Worm (Caenorhabditis elegans) whole organism, L1 larva: Measurements from ENCODE around the gene piga-1.

Experiments
- alr-1 ChIP-seq: fragments of 200-800 bp; sonication (Bioruptor generic); optimal IDR thresholded peaks from 2 replicates; lab custom pipeline; 2018; ENCODE audit warnings: borderline replicate concordance, mild to moderate bottlenecking, missing genetic modification characterization, missing compliant biosample characterization
- blmp-1 ChIP-seq: fragments of 150-350 bp; optimal IDR thresholded peaks from 2 replicates; lab custom pipeline; 2014; ENCODE audit warnings: missing biosample characterization, missing genetic modification characterization
- fkh-4 ChIP-seq: sonication (generic microtip); optimal IDR thresholded peaks from 2 replicates; lab custom pipeline; 2016; ENCODE audit warnings: missing compliant biosample characterization, missing genetic modification characterization, borderline replicate concordance
- lin-14 ChIP-seq: fragments of 200-800 bp; sonication (Bioruptor generic); optimal IDR thresholded peaks from 2 replicates; lab custom pipeline; 2018; ENCODE audit warnings: mild to moderate bottlenecking, missing genetic modification characterization, moderate library complexity, missing compliant biosample characterization
- nhr-237 ChIP-seq: fragments of 150-350 bp; optimal IDR thresholded peaks from 2 replicates; lab custom pipeline; 2014; ENCODE audit warnings: missing biosample characterization, missing genetic modification characterization
- nhr-28 ChIP-seq: fragments of 150-350 bp; optimal IDR thresholded peaks from 2 replicates; lab custom pipeline; 2014; ENCODE audit warnings: missing biosample characterization, missing genetic modification characterization
- snpc-4 ChIP-seq: fragments of 150-350 bp; optimal IDR thresholded peaks from 2 replicates; lab custom pipeline; 2014; ENCODE audit warnings: missing biosample characterization, missing genetic modification characterization
- tbx-2 ChIP-seq: sonication (generic microtip); optimal IDR thresholded peaks from 2 replicates; lab custom pipeline; 2016; ENCODE audit warnings: missing genetic modification characterization, missing compliant biosample characterization
- unc-62 ChIP-seq: fragments of 150-350 bp; optimal IDR thresholded peaks from 2 replicates; lab custom pipeline; 2014; ENCODE audit warnings: missing biosample characterization, missing genetic modification reagents, missing genetic modification characterization
- vab-15 ChIP-seq: sonication (generic microtip); optimal IDR thresholded peaks from 2 replicates; lab custom pipeline; 2017; ENCODE audit warnings: missing genotype, mild to moderate bottlenecking, missing genetic modification characterization, missing compliant biosample characterization
- ztf-11 ChIP-seq, 2 experiments: sonication (generic microtip); optimal IDR thresholded peaks; 2 replicates each; lab custom pipeline; 2016 to 2017; ENCODE audit warnings: missing genetic modification characterization in 2 of 2, missing biosample characterization in 1 of 2, missing compliant biosample characterization in 1 of 2
- ztf-4 ChIP-seq: fragments of 150-350 bp; optimal IDR thresholded peaks from 2 replicates; lab custom pipeline; 2014; ENCODE audit warnings: missing biosample characterization, missing genetic modification characterization

- TF ChIP-seq unc-62 (GFP tag; lab: Kevin White, UChicago) (no peak), nhr-237 (tag; lab: Kevin White, UChicago) (no peak), snpc-4 (tag; lab: Kevin White, UChicago) (no peak), ztf-4 (no peak), alr-1 (tag; lab: Kevin White, UChicago) (no peak), tbx-2 (tag; lab: Kevin White, UChicago) (no peak), vab-15 (tag; lab: Kevin White, UChicago) (no peak), nhr-28 (tag; lab: Kevin White, UChicago) (no peak), ztf-11 (tag; optimal IDR thresholded peaks at IDR 0.05; lab: Kevin White, UChicago) (no peak), lin-14 (GFP tag; lab: Kevin White, UChicago) (no peak), fkh-4 (tag; lab: Kevin White, UChicago) (no peak), blmp-1 (no peak)
Measured at ce11 chrII:8648843-8649242, 12.7 kb downstream of the piga-1 start.
